Fruit fly (Drosophila melanogaster) whole organism, embryonic: ENCODE data around the gene ImpE1.

Source experiments
- Ada2b ChIP-seq: fragments of 200-800 bp; sonication (Bioruptor generic); IDR thresholded peaks from 2 replicates; pipeline ENCODE4 v1.3.6; 2022; ENCODE audit warnings: missing biosample characterization, missing genetic modification characterization
- Atf-2 ChIP-seq: fragments of 200-800 bp; sonication (Bioruptor generic); optimal IDR thresholded peaks from 2 replicates; lab custom pipeline; 2016; ENCODE audit warnings: missing biosample characterization, missing genetic modification characterization
- Bteb2 ChIP-seq: fragments of 200-800 bp; sonication (Bioruptor generic); optimal IDR thresholded peaks from 2 replicates; lab custom pipeline; 2016; ENCODE audit warnings: missing biosample characterization, missing genetic modification characterization
- CG10366 ChIP-seq: fragments of 200-800 bp; sonication (Bioruptor generic); IDR thresholded peaks from 2 replicates; pipeline ENCODE4 v1.3.6; 2022; ENCODE audit warnings: missing biosample characterization, missing genetic modification characterization
- CG10654 ChIP-seq: fragments of 200-800 bp; sonication (Bioruptor generic); optimal IDR thresholded peaks from 2 replicates; lab custom pipeline; 2016; ENCODE audit warnings: missing biosample characterization, missing genetic modification characterization
- CG10959 ChIP-seq: fragments of 200-800 bp; sonication (Bioruptor generic); IDR thresholded peaks from 2 replicates; pipeline ENCODE4 v1.3.6; 2022; ENCODE audit warnings: missing biosample characterization, missing genetic modification characterization
- CG11398 ChIP-seq: fragments of 200-800 bp; sonication (Bioruptor generic); optimal IDR thresholded peaks from 2 replicates; lab custom pipeline; 2016; ENCODE audit warnings: missing biosample characterization, missing genetic modification characterization
- CG11723 ChIP-seq: fragments of 200-800 bp; sonication (Bioruptor generic); optimal IDR thresholded peaks from 2 replicates; lab custom pipeline; 2017; ENCODE audit warnings: missing biosample characterization, mild to moderate bottlenecking, missing genetic modification characterization
- CG12659 ChIP-seq: fragments of 200-800 bp; sonication (Bioruptor generic); optimal IDR thresholded peaks from 3 replicates; lab custom pipeline; 2017; ENCODE audit warnings: mild to moderate bottlenecking, missing biosample characterization, missing genetic modification reagents, missing genetic modification characterization
- CG12744 ChIP-seq: fragments of 200-800 bp; sonication (Bioruptor generic); optimal IDR thresholded peaks from 2 replicates; lab custom pipeline; 2016; ENCODE audit warnings: missing biosample characterization, missing genetic modification characterization
- CG13775 ChIP-seq: fragments of 200-800 bp; sonication (Bioruptor generic); optimal IDR thresholded peaks from 3 replicates; lab custom pipeline; 2017; ENCODE audit warnings: missing biosample characterization, mild to moderate bottlenecking, missing genetic modification characterization
- CG13894 ChIP-seq: fragments of 200-800 bp; sonication (Bioruptor generic); optimal IDR thresholded peaks from 3 replicates; lab custom pipeline; 2018; ENCODE audit warnings: missing biosample characterization, mild to moderate bottlenecking, missing genetic modification characterization, moderate library complexity
- CG14050 ChIP-seq: fragments of 200-800 bp; sonication (Bioruptor generic); IDR thresholded peaks from 3 replicates; pipeline ENCODE4 v1.3.6; 2022; ENCODE audit warnings: missing biosample characterization, missing genetic modification characterization
- CG15601 ChIP-seq: fragments of 200-800 bp; sonication (Bioruptor generic); optimal IDR thresholded peaks from 3 replicates; lab custom pipeline; 2019; ENCODE audit warnings: missing biosample characterization, mild to moderate bottlenecking, missing genetic modification characterization, moderate library complexity
- CG1647 ChIP-seq: fragments of 200-800 bp; sonication (Bioruptor generic); optimal IDR thresholded peaks from 3 replicates; lab custom pipeline; 2016; ENCODE audit warnings: missing biosample characterization, missing genetic modification characterization
- CG17385 ChIP-seq: fragments of 200-800 bp; sonication (Bioruptor generic); optimal IDR thresholded peaks from 3 replicates; lab custom pipeline; 2018; ENCODE audit warnings: missing biosample characterization, mild to moderate bottlenecking, missing genetic modification characterization
- CG17802 ChIP-seq: fragments of 200-800 bp; sonication (Bioruptor generic); optimal IDR thresholded peaks from 2 replicates; lab custom pipeline; 2018; ENCODE audit warnings: missing biosample characterization, mild to moderate bottlenecking, missing genetic modification characterization, moderate library complexity
- CG31388 ChIP-seq: fragments of 200-800 bp; sonication (Bioruptor generic); optimal IDR thresholded peaks from 2 replicates; lab custom pipeline; 2016; ENCODE audit warnings: missing biosample characterization, missing genetic modification characterization
- CG34224 ChIP-seq: fragments of 200-800 bp; sonication (Bioruptor generic); IDR thresholded peaks from 3 replicates; pipeline ENCODE4 v1.3.6; 2022; ENCODE audit warnings: missing biosample characterization, missing genetic modification characterization; ENCODE audit not compliant: partially characterized antibody
- CG4820 ChIP-seq: fragments of 200-800 bp; sonication (Bioruptor generic); optimal IDR thresholded peaks from 3 replicates; lab custom pipeline; 2016; ENCODE audit warnings: missing biosample characterization, missing genetic modification characterization
- CG7271 ChIP-seq: fragments of 200-800 bp; sonication (Bioruptor generic); optimal IDR thresholded peaks from 2 replicates; lab custom pipeline; 2018; ENCODE audit warnings: missing biosample characterization, mild to moderate bottlenecking, missing genetic modification characterization, moderate library complexity
- CG8359 ChIP-seq: fragments of 200-800 bp; sonication (Bioruptor generic); optimal IDR thresholded peaks from 2 replicates; lab custom pipeline; 2017; ENCODE audit warnings: missing biosample characterization, mild to moderate bottlenecking, missing genetic modification characterization, borderline replicate concordance
- CG8478 ChIP-seq: fragments of >200 bp; optimal IDR thresholded peaks from 2 replicates; lab custom pipeline; 2018
- CG9727 ChIP-seq: fragments of 200-800 bp; sonication (Bioruptor generic); optimal IDR thresholded peaks from 3 replicates; lab custom pipeline; 2017; ENCODE audit warnings: missing biosample characterization, mild to moderate bottlenecking, missing genetic modification characterization
- Chrac-16 ChIP-seq: fragments of 200-800 bp; sonication (Bioruptor generic); optimal IDR thresholded peaks from 3 replicates; lab custom pipeline; 2016; ENCODE audit warnings: missing biosample characterization, missing genetic modification characterization
- ERR ChIP-seq: fragments of 200-800 bp; sonication (Bioruptor generic); optimal IDR thresholded peaks from 2 replicates; lab custom pipeline; 2016; ENCODE audit warnings: missing biosample characterization, missing genetic modification characterization
- Ets65A ChIP-seq: fragments of 200-800 bp; sonication (Bioruptor generic); peaks from one replicate; lab custom pipeline; 2016; ENCODE audit warnings: missing biosample characterization, missing genetic modification characterization
- HLH3B ChIP-seq: fragments of 200-800 bp; sonication (Bioruptor generic); IDR thresholded peaks from 2 replicates; pipeline ENCODE4 v1.3.6; 2022; ENCODE audit warnings: missing biosample characterization, missing genetic modification characterization
- Kr ChIP-seq: fragments of 200-800 bp; sonication (Bioruptor generic); optimal IDR thresholded peaks from 2 replicates; lab custom pipeline; 2017; ENCODE audit warnings: missing biosample characterization, mild to moderate bottlenecking, missing genetic modification characterization
- Lim3 ChIP-seq: fragments of 200-800 bp; sonication (Bioruptor generic); IDR thresholded peaks from 2 replicates; pipeline ENCODE4 v1.3.6; 2022; ENCODE audit warnings: missing biosample characterization, missing genetic modification characterization
- Sry-δ ChIP-seq: fragments of 200-800 bp; sonication (Bioruptor generic); optimal IDR thresholded peaks from 2 replicates; lab custom pipeline; 2016; ENCODE audit warnings: missing biosample characterization, missing genetic modification characterization
- ac ChIP-seq: fragments of 200-800 bp; sonication (Bioruptor generic); optimal IDR thresholded peaks from 3 replicates; lab custom pipeline; 2017; ENCODE audit warnings: missing biosample characterization, mild to moderate bottlenecking, missing genetic modification characterization
- ci ChIP-seq: fragments of 200-800 bp; sonication (Bioruptor generic); IDR thresholded peaks from 3 replicates; pipeline ENCODE4 v1.3.6; 2022; ENCODE audit warnings: missing biosample characterization, missing genetic modification characterization
- corto ChIP-seq: fragments of 200-800 bp; sonication (Bioruptor generic); optimal IDR thresholded peaks from 2 replicates; lab custom pipeline; 2016; ENCODE audit warnings: missing biosample characterization, mild to moderate bottlenecking, missing genetic modification characterization, moderate library complexity
- dati ChIP-seq: fragments of 200-800 bp; sonication (Bioruptor generic); IDR thresholded peaks from 2 replicates; pipeline ENCODE4 v1.3.6; 2022; ENCODE audit warnings: missing biosample characterization, missing genetic modification characterization
- disco-r ChIP-seq: fragments of 200-800 bp; sonication (Bioruptor generic); optimal IDR thresholded peaks from 2 replicates; lab custom pipeline; 2016; ENCODE audit warnings: missing biosample characterization, missing genetic modification characterization
- exex ChIP-seq: fragments of 200-800 bp; sonication (Bioruptor generic); optimal IDR thresholded peaks from 4 replicates; lab custom pipeline; 2018; ENCODE audit warnings: missing biosample characterization, mild to moderate bottlenecking, missing genetic modification characterization, moderate library complexity
- fd3F ChIP-seq: fragments of 200-800 bp; sonication (Bioruptor generic); optimal IDR thresholded peaks from 2 replicates; lab custom pipeline; 2018; ENCODE audit warnings: missing biosample characterization, mild to moderate bottlenecking, missing genetic modification characterization, moderate library complexity
- grau ChIP-seq: fragments of 200-800 bp; optimal IDR thresholded peaks from 3 replicates; lab custom pipeline; 2019; ENCODE audit warnings: missing biosample characterization, mild to moderate bottlenecking, missing genetic modification characterization, moderate library complexity
- mirr ChIP-seq: fragments of 200-800 bp; sonication (Bioruptor generic); optimal IDR thresholded peaks from 3 replicates; lab custom pipeline; 2018; ENCODE audit warnings: missing biosample characterization, mild to moderate bottlenecking, missing genetic modification characterization
- nerfin-2 ChIP-seq: fragments of 200-800 bp; sonication (Bioruptor generic); IDR thresholded peaks from 2 replicates; pipeline ENCODE4 v1.3.6; 2022; ENCODE audit warnings: missing biosample characterization, missing genetic modification characterization; ENCODE audit not compliant: partially characterized antibody
- nom ChIP-seq: fragments of 200-800 bp; sonication (Bioruptor generic); optimal IDR thresholded peaks from 2 replicates; lab custom pipeline; 2017; ENCODE audit warnings: missing biosample characterization, missing genetic modification characterization, mild to moderate bottlenecking, moderate library complexity, missing genetic modification reagents
- pb ChIP-seq: fragments of 200-800 bp; sonication (Bioruptor generic); optimal IDR thresholded peaks from 3 replicates; lab custom pipeline; 2016; ENCODE audit warnings: missing biosample characterization, missing genetic modification characterization
- sd ChIP-seq: fragments of 200-800 bp; sonication (Bioruptor generic); optimal IDR thresholded peaks from 3 replicates; lab custom pipeline; 2018; ENCODE audit warnings: missing biosample characterization, mild to moderate bottlenecking, missing genetic modification characterization, moderate library complexity
- shn ChIP-seq: fragments of 200-800 bp; sonication (Bioruptor generic); optimal IDR thresholded peaks from 3 replicates; lab custom pipeline; 2016; ENCODE audit warnings: missing biosample characterization, missing genetic modification characterization
- sima ChIP-seq: fragments of 200-800 bp; sonication (Bioruptor generic); optimal IDR thresholded peaks from 2 replicates; lab custom pipeline; 2016; ENCODE audit warnings: missing biosample characterization, missing genetic modification characterization
- stwl ChIP-seq: fragments of 200-800 bp; sonication (Bioruptor generic); optimal IDR thresholded peaks from 3 replicates; lab custom pipeline; 2018; ENCODE audit warnings: missing biosample characterization, mild to moderate bottlenecking, missing genetic modification characterization, moderate library complexity
- wek ChIP-seq: fragments of 200-800 bp; sonication (Bioruptor generic); optimal IDR thresholded peaks from 3 replicates; lab custom pipeline; 2018; ENCODE audit warnings: missing biosample characterization, mild to moderate bottlenecking, missing genetic modification characterization, moderate library complexity
- yki ChIP-seq: fragments of >200 bp; optimal IDR thresholded peaks from 3 replicates; lab custom pipeline; 2018

Gene ImpE1

dm6 chr3L:8340264-8341095 is 31.7 kb upstream of the ImpE1 start, which contains the start of the genes Prim1 and CG7083 (continued):
- no peak for TF ChIP-seq CG17802 (tag; lab: Kevin White, UChicago)
- TF ChIP-seq ERR (GFP tag; lab: Kevin White, UChicago) = peak; percentile 48
- peak; percentile 44 for TF ChIP-seq wek (GFP tag; lab: Kevin White, UChicago)
- peak; percentile 32 for TF ChIP-seq mirr (GFP tag; lab: Kevin White, UChicago)
- TF ChIP-seq Bteb2 (GFP tag; lab: Kevin White, UChicago) = peak; percentile 51
- TF ChIP-seq CG15601 (tag; lab: Kevin White, UChicago) = peak; percentile 34
- TF ChIP-seq sd (tag; lab: Kevin White, UChicago) = peak; percentile 99
- peak; percentile 21 for TF ChIP-seq pb (GFP tag; lab: Kevin White, UChicago)
- TF ChIP-seq dati = no peak
- no peak for TF ChIP-seq fd3F (GFP tag; lab: Kevin White, UChicago)
- peak; percentile 39 for TF ChIP-seq nom (GFP tag; lab: Kevin White, UChicago)
- no peak for TF ChIP-seq CG8478 (lab: Kevin White, UChicago)
- no peak for TF ChIP-seq disco-r (GFP tag; lab: Kevin White, UChicago)
- peak; percentile 47 for TF ChIP-seq shn
- TF ChIP-seq CG10654 (GFP tag; lab: Kevin White, UChicago) = peak; percentile 54
- TF ChIP-seq CG12659 (GFP tag; lab: Kevin White, UChicago) = peak; percentile 47
- TF ChIP-seq corto = no peak
- peak; percentile 60; the same call in 2 of the 3 replicates for TF ChIP-seq ci (GFP tag; lab: Robert Waterston, UW)
- TF ChIP-seq Lim3 = no peak
- peak; percentile 60 for TF ChIP-seq CG17385 (GFP tag; lab: Kevin White, UChicago)
- TF ChIP-seq CG31388 = peak; percentile 7
- TF ChIP-seq CG11723 (GFP tag; lab: Kevin White, UChicago) = peak; percentile 5
- TF ChIP-seq CG34224 (GFP tag; lab: Robert Waterston, UW) = no peak
- peak; percentile 52 for TF ChIP-seq Atf-2 (GFP tag; lab: Kevin White, UChicago)
- peak; percentile 55 for TF ChIP-seq Chrac-16 (GFP tag; lab: Kevin White, UChicago)
- TF ChIP-seq stwl = peak; percentile 65
- TF ChIP-seq CG13775 (GFP tag; lab: Kevin White, UChicago) = peak; percentile 68
- no peak; the same call in 1 of the 2 replicates for TF ChIP-seq HLH3B (GFP tag; lab: Robert Waterston, UW)
- TF ChIP-seq exex (tag; lab: Kevin White, UChicago) = peak; percentile 35
- peak; percentile 11 for TF ChIP-seq CG11398
- TF ChIP-seq CG10959 (GFP tag; lab: Robert Waterston, UW) = peak; percentile 32; the same call in 1 of the 2 replicates
- TF ChIP-seq grau (tag; lab: Kevin White, UChicago) = peak; percentile 52
- peak; percentile 23 for TF ChIP-seq CG4820 (GFP tag; lab: Kevin White, UChicago)
- no peak for TF ChIP-seq CG8359 (GFP tag; lab: Kevin White, UChicago)
- TF ChIP-seq yki (lab: Kevin White, UChicago) = no peak
- TF ChIP-seq Ets65A = peak; percentile 72
- TF ChIP-seq Sry-δ (GFP tag; lab: Kevin White, UChicago) = peak; percentile 63
- TF ChIP-seq CG7271 (tag; lab: Kevin White, UChicago) = peak; percentile 31
- TF ChIP-seq CG9727 (GFP tag; lab: Kevin White, UChicago) = peak; percentile 66
- no peak for TF ChIP-seq Kr (GFP tag; lab: Kevin White, UChicago)
- peak; percentile 12; the same call in 1 of the 2 replicates for TF ChIP-seq CG10366 (GFP tag; lab: Robert Waterston, UW)
- TF ChIP-seq sima (GFP tag; lab: Kevin White, UChicago) = no peak
- TF ChIP-seq CG1647 = peak; percentile 25
- peak; percentile 42; the same call in 1 of the 3 replicates for TF ChIP-seq CG14050 (GFP tag; lab: Robert Waterston, UW)
- TF ChIP-seq nerfin-2 = no peak
- peak; percentile 34 for TF ChIP-seq CG12744 (GFP tag; lab: Kevin White, UChicago)
- no peak for TF ChIP-seq CG13894 (tag; lab: Kevin White, UChicago)
- TF ChIP-seq ac (GFP tag; lab: Kevin White, UChicago) = peak; percentile 0
- peak; percentile 48; the same call in 1 of the 2 replicates for TF ChIP-seq Ada2b
